Worm (Caenorhabditis elegans): ENCODE results near the gene R01B10.2.

DNA sequence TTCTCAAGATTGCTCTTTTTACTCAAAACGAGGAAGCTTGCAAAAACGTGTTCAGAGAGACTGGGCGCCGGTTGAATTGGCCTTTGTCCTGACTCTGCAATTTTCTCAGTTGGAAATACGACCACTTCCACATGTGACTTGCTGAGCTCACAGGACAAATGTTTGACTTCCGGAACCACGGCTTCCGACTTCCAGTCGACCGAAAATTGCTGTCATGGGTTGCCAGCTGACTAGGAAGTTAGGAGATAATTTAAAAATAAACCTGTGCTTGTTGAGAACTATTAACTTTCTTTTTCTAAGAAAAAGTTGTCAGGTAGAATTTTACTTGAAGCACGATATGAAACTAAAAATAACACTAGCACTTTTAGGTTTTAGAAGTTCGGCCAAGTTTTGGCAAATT, 9.7 kb downstream of the R01B10.2 start:
- no peak for TF ChIP-seq sptf-1 (tag; optimal IDR thresholded peaks at IDR 0.05)
- TF ChIP-seq lsy-2 (tag; optimal IDR thresholded peaks at IDR 0.05) = no peak
- TF ChIP-seq lin-13 (tag; optimal IDR thresholded peaks at IDR 0.05) = no peak
- TF ChIP-seq mab-5 (tag; optimal IDR thresholded peaks at IDR 0.05) = no peak
- TF ChIP-seq lin-32 (GFP tag; optimal IDR thresholded peaks at IDR 0.05) = no peak
- no peak for TF ChIP-seq nhr-28 (tag; optimal IDR thresholded peaks at IDR 0.05)
- no peak for TF ChIP-seq snpc-4 (tag; optimal IDR thresholded peaks at IDR 0.05)
- TF ChIP-seq M03D4.4 (tag; optimal IDR thresholded peaks at IDR 0.05) = no peak
- no peak for TF ChIP-seq nhr-2 (tag; optimal IDR thresholded peaks at IDR 0.05)
- TF ChIP-seq nhr-237 (tag; optimal IDR thresholded peaks at IDR 0.05) = no peak
- TF ChIP-seq ces-1 (GFP tag; optimal IDR thresholded peaks at IDR 0.05) = no peak
- TF ChIP-seq elt-3 (tag; optimal IDR thresholded peaks at IDR 0.05) = no peak
- TF ChIP-seq unc-62 (GFP tag; optimal IDR thresholded peaks at IDR 0.05) = no peak

Measured in whole organism, mixed stage, embryonic.